Fruit fly (Drosophila melanogaster) whole organism, wandering third instar larva: ENCODE data around the gene CG9312.
A peak's percentile ranks its signal among the peaks of the same experiment; 100 is the strongest.

ENCODE experiments used
- Abd-B ChIP-seq: fragments of >200 bp; optimal IDR thresholded peaks from 2 replicates; lab custom pipeline; 2017; ENCODE audit warnings: missing biosample characterization, missing genetic modification characterization
- CG32264 ChIP-seq: fragments of 200-800 bp; sonication (Bioruptor generic); optimal IDR thresholded peaks from 2 replicates; lab custom pipeline; 2016; ENCODE audit warnings: missing biosample characterization, missing genetic modification characterization
- Dfd ChIP-seq: fragments of >200 bp; optimal IDR thresholded peaks from 2 replicates; lab custom pipeline; 2017; ENCODE audit warnings: missing biosample characterization, missing genetic modification characterization
- Dif ChIP-seq: fragments of 200-275, 200-300 bp; sonication (Bioruptor generic); optimal IDR thresholded peaks from 2 replicates; lab custom pipeline; 2018; ENCODE audit warnings: missing biosample characterization, missing genetic modification characterization; ENCODE audit not compliant: partially characterized antibody
- GATAd ChIP-seq: sonication (Bioruptor generic); optimal IDR thresholded peaks from 2 replicates; lab custom pipeline; 2016; ENCODE audit warnings: missing biosample characterization, missing genetic modification characterization
- HLH106 ChIP-seq: fragments of 200-800 bp; optimal IDR thresholded peaks from 3 replicates; lab custom pipeline; 2019; ENCODE audit warnings: missing biosample characterization, mild to moderate bottlenecking, missing genetic modification characterization, moderate library complexity
- Hnf4 ChIP-seq: fragments of 200-800 bp; sonication (Bioruptor generic); optimal IDR thresholded peaks from 2 replicates; lab custom pipeline; 2016; ENCODE audit warnings: missing biosample characterization, mild to moderate bottlenecking, missing genetic modification characterization
- Hr78 ChIP-seq: fragments of >200 bp; optimal IDR thresholded peaks from 2 replicates; lab custom pipeline; 2017; ENCODE audit warnings: missing biosample characterization, missing genetic modification characterization
- Jra ChIP-seq: sonication (Bioruptor generic); optimal IDR thresholded peaks from 2 replicates; lab custom pipeline; 2016; ENCODE audit warnings: missing biosample characterization, missing genetic modification characterization
- Mio ChIP-seq: sonication (Bioruptor generic); optimal IDR thresholded peaks from 2 replicates; lab custom pipeline; 2016; ENCODE audit warnings: missing biosample characterization, missing genetic modification characterization
- OdsH ChIP-seq: fragments of 200-800 bp; sonication (Bioruptor generic); optimal IDR thresholded peaks from 2 replicates; lab custom pipeline; 2016; ENCODE audit warnings: missing biosample characterization, mild to moderate bottlenecking, missing genetic modification characterization
- Rel ChIP-seq, 2 experiments: fragments of 200-800 bp; sonication (Bioruptor generic) in 1 of 2; optimal IDR thresholded peaks; 2 replicates in 1 of 2; 3 replicates in 1 of 2; lab custom pipeline; 2016 to 2019; ENCODE audit warnings: mild to moderate bottlenecking in 2 of 2, missing biosample characterization in 2 of 2, missing genetic modification characterization in 2 of 2, moderate library complexity in 1 of 2
- Sp1 ChIP-seq: fragments of 200-800 bp; sonication (Bioruptor generic); optimal IDR thresholded peaks from 3 replicates; lab custom pipeline; 2019; ENCODE audit warnings: missing biosample characterization, mild to moderate bottlenecking, missing genetic modification characterization, moderate library complexity
- Vsx2 ChIP-seq: fragments of 200-300, 225-300 bp; sonication (Bioruptor generic); optimal IDR thresholded peaks from 2 replicates; lab custom pipeline; 2018; ENCODE audit warnings: missing biosample characterization, missing genetic modification characterization; ENCODE audit not compliant: partially characterized antibody
- br ChIP-seq: fragments of 200-800 bp; sonication (Bioruptor generic); optimal IDR thresholded peaks from 2 replicates; lab custom pipeline; 2016; ENCODE audit warnings: missing biosample characterization, missing genetic modification characterization
- brk ChIP-seq: fragments of 200-800 bp; sonication (Bioruptor generic); optimal IDR thresholded peaks from 2 replicates; lab custom pipeline; 2016; ENCODE audit warnings: missing biosample characterization, mild to moderate bottlenecking, missing genetic modification characterization
- dl ChIP-seq, 2 experiments: fragments of 175-275, 200-275 bp in 1 of 2; fragments of 200-275 bp in 1 of 2; sonication (Bioruptor generic); optimal IDR thresholded peaks; lab custom pipeline; 2018; ENCODE audit warnings: mild to moderate bottlenecking in 2 of 2, missing biosample characterization in 2 of 2, missing genetic modification characterization in 2 of 2, moderate library complexity in 2 of 2; ENCODE audit not compliant: partially characterized antibody in 2 of 2, insufficient read depth in 1 of 2
- dmrt93B ChIP-seq: fragments of 200-800 bp; sonication (Bioruptor generic); optimal IDR thresholded peaks from 2 replicates; lab custom pipeline; 2018; ENCODE audit warnings: missing biosample characterization, mild to moderate bottlenecking, missing genetic modification characterization
- ey ChIP-seq: fragments of 200-800 bp; sonication (Bioruptor generic); optimal IDR thresholded peaks from 2 replicates; lab custom pipeline; 2016; ENCODE audit warnings: missing biosample characterization, missing genetic modification characterization
- foxo ChIP-seq, 2 experiments: fragments of 200-800 bp; sonication (Bioruptor generic); optimal IDR thresholded peaks; 2 replicates in 1 of 2; 3 replicates in 1 of 2; lab custom pipeline; 2016 to 2017; ENCODE audit warnings: missing biosample characterization in 2 of 2, missing genetic modification characterization in 2 of 2
- fru ChIP-seq: fragments of 200-800 bp; sonication (Bioruptor generic); optimal IDR thresholded peaks from 3 replicates; lab custom pipeline; 2016; ENCODE audit warnings: missing biosample characterization, mild to moderate bottlenecking, missing genetic modification characterization
- h ChIP-seq: fragments of 200-800 bp; sonication (Bioruptor generic); optimal IDR thresholded peaks from 3 replicates; lab custom pipeline; 2016; ENCODE audit warnings: missing biosample characterization, mild to moderate bottlenecking, missing genetic modification characterization
- jim ChIP-seq: fragments of 175-275, 200-325 bp; sonication (Bioruptor generic); optimal IDR thresholded peaks from 2 replicates; lab custom pipeline; 2016; ENCODE audit warnings: missing biosample characterization, mild to moderate bottlenecking, missing genetic modification characterization
- lola ChIP-seq: fragments of >200 bp; optimal IDR thresholded peaks from 2 replicates; lab custom pipeline; 2017; ENCODE audit warnings: missing biosample characterization, missing genetic modification characterization
- pan ChIP-seq: fragments of >200 bp; optimal IDR thresholded peaks from 2 replicates; lab custom pipeline; 2017
- psq ChIP-seq: fragments of 200-800 bp; sonication (Bioruptor generic); optimal IDR thresholded peaks from 3 replicates; lab custom pipeline; 2017; ENCODE audit warnings: missing biosample characterization, mild to moderate bottlenecking, missing genetic modification characterization, moderate library complexity
- rgr ChIP-seq: fragments of 200-800 bp; sonication (Bioruptor generic); optimal IDR thresholded peaks from 3 replicates; lab custom pipeline; 2016; ENCODE audit warnings: missing biosample characterization, mild to moderate bottlenecking, missing genetic modification characterization
- sage ChIP-seq: fragments of 200-800 bp; sonication (Bioruptor generic); optimal IDR thresholded peaks from 2 replicates; lab custom pipeline; 2016; ENCODE audit warnings: missing biosample characterization, mild to moderate bottlenecking, missing genetic modification characterization
- usp ChIP-seq: fragments of >200 bp; optimal IDR thresholded peaks from 2 replicates; lab custom pipeline; 2017; ENCODE audit warnings: missing biosample characterization, missing genetic modification characterization
- woc ChIP-seq: sonication (Bioruptor generic); optimal IDR thresholded peaks from 2 replicates; lab custom pipeline; 2016; ENCODE audit warnings: missing biosample characterization, mild to moderate bottlenecking, missing genetic modification characterization

CG9312 gene

dm6 chr3R:13794666-13795055 lies 29.1 kb downstream of the CG9312 start:
- TF ChIP-seq fru (GFP tag; lab: Kevin White, UChicago) (peak; percentile 19), Vsx2 (GFP tag; lab: Kevin White, UChicago) (peak; percentile 36), lola (GFP tag; lab: Kevin White, UChicago) (no peak), Dif (GFP tag; lab: Kevin White, UChicago) (peak; percentile 60), usp (GFP tag; lab: Kevin White, UChicago) (no peak), HLH106 (tag; lab: Kevin White, UChicago) (no peak), dl (GFP tag; optimal IDR thresholded peaks at IDR 0.05; lab: Kevin White, UChicago; ENCODE audit: insufficient read depth in 1 of 2, partially characterized antibody in 2 of 2) (peak in 1 of 2 experiments; percentile 44)

dm6 chr3R:13796071-13796470 lies 30.5 kb downstream of the CG9312 start:
- TF ChIP-seq br (GFP tag; lab: Kevin White, UChicago): peak; percentile 10
- TF ChIP-seq ey: peak; percentile 6
- TF ChIP-seq OdsH: peak; percentile 14
- TF ChIP-seq brk (GFP tag; lab: Kevin White, UChicago): no peak
- peak; percentile 63 for TF ChIP-seq Sp1 (GFP tag; lab: Kevin White, UChicago)
- peak; percentile 27 for TF ChIP-seq dmrt93B (GFP tag; lab: Kevin White, UChicago)
- no peak for TF ChIP-seq CG32264 (GFP tag; lab: Kevin White, UChicago)
- TF ChIP-seq foxo (GFP tag; optimal IDR thresholded peaks at IDR 0.05; lab: Kevin White, UChicago): peak in 1 of 2 experiments; percentile 69
- TF ChIP-seq h (GFP tag; lab: Kevin White, UChicago): peak; percentile 52
- peak; percentile 59 for TF ChIP-seq HLH106 (tag; lab: Kevin White, UChicago)
- TF ChIP-seq sage: no peak
- TF ChIP-seq psq (GFP tag; lab: Kevin White, UChicago): peak; percentile 34
- peak; percentile 66 for TF ChIP-seq fru (GFP tag; lab: Kevin White, UChicago)
- no peak for TF ChIP-seq Mio (GFP tag; lab: Kevin White, UChicago)

dm6 chr3R:13796607-13797246 lies 31.2 kb downstream of the CG9312 start:
- TF ChIP-seq psq (GFP tag; lab: Kevin White, UChicago) (no peak), Hnf4 (GFP tag; lab: Kevin White, UChicago) (no peak), Jra (GFP tag; lab: Kevin White, UChicago) (no peak), GATAd (no peak), dl (GFP tag; optimal IDR thresholded peaks at IDR 0.05; lab: Kevin White, UChicago; ENCODE audit: insufficient read depth in 1 of 2, partially characterized antibody in 2 of 2) (no peak), fru (GFP tag; lab: Kevin White, UChicago) (no peak), foxo (GFP tag; optimal IDR thresholded peaks at IDR 0.05; lab: Kevin White, UChicago) (no peak), brk (GFP tag; lab: Kevin White, UChicago) (no peak), pan (lab: Kevin White, UChicago) (no peak), Dfd (GFP tag; lab: Kevin White, UChicago) (no peak)
- TF ChIP-seq, all 38 proteins: peak for 0

dm6 chr3R:13797269-13797677 lies 31.7 kb downstream of the CG9312 start:
- TF ChIP-seq Hnf4 (GFP tag; lab: Kevin White, UChicago) (no peak), jim (GFP tag; lab: Kevin White, UChicago) (no peak), HLH106 (tag; lab: Kevin White, UChicago) (no peak), rgr (GFP tag; lab: Kevin White, UChicago) (no peak), Rel (GFP tag; optimal IDR thresholded peaks at IDR 0.05; lab: Kevin White, UChicago) (no peak), Rel (tag; optimal IDR thresholded peaks at IDR 0.05; lab: Kevin White, UChicago) (no peak), Abd-B (GFP tag; lab: Kevin White, UChicago) (no peak), Hr78 (GFP tag; lab: Kevin White, UChicago) (no peak), Dfd (GFP tag; lab: Kevin White, UChicago) (no peak), usp (GFP tag; lab: Kevin White, UChicago) (no peak), dmrt93B (GFP tag; lab: Kevin White, UChicago) (no peak), fru (GFP tag; lab: Kevin White, UChicago) (no peak), Jra (GFP tag; lab: Kevin White, UChicago) (no peak), woc (GFP tag; lab: Kevin White, UChicago) (no peak), sage (no peak), OdsH (no peak), Dif (GFP tag; lab: Kevin White, UChicago) (no peak)
